Worm (Caenorhabditis elegans) whole organism, young adult: ENCODE data around the gene abcf-3.

ENCODE experiments used
- C06A6.2 ChIP-seq: fragments of 200-800 bp; sonication (Bioruptor generic); conservative IDR thresholded peaks from 2 replicates; pipeline ENCODE4 v1.3.6; 2022; ENCODE audit warnings: missing genetic modification characterization, missing compliant biosample characterization
- C17E4.6 ChIP-seq: fragments of 200-800 bp; sonication (Bioruptor generic); IDR thresholded peaks from 2 replicates; pipeline ENCODE4 v1.3.6; 2022; ENCODE audit warnings: missing genetic modification reagents, missing genetic modification characterization, missing compliant biosample characterization
- F23B12.7 ChIP-seq: sonication (generic microtip); optimal IDR thresholded peaks from 2 replicates; lab custom pipeline; 2017; ENCODE audit warnings: missing genetic modification characterization, mild to moderate bottlenecking, missing compliant biosample characterization, antibody characterized with exemption, moderate library complexity; ENCODE audit not compliant: insufficient read depth
- F37B4.10 ChIP-seq: fragments of 200-800 bp; sonication (Bioruptor generic); IDR thresholded peaks from 2 replicates; pipeline ENCODE4 v1.3.6; 2022; ENCODE audit warnings: missing genetic modification characterization, missing compliant biosample characterization
- F52B5.7 ChIP-seq: sonication (generic microtip); optimal IDR thresholded peaks from 2 replicates; lab custom pipeline; 2016; ENCODE audit warnings: mild to moderate bottlenecking, missing genetic modification characterization, missing compliant biosample characterization
- K12H6.12 ChIP-seq: fragments of 200-800 bp; sonication (Bioruptor generic); optimal IDR thresholded peaks from 2 replicates; lab custom pipeline; 2018; ENCODE audit warnings: mild to moderate bottlenecking, missing genetic modification characterization, missing compliant biosample characterization
- Y53G8AR.9 ChIP-seq: fragments of 200-800 bp; sonication (Bioruptor generic); conservative IDR thresholded peaks from 2 replicates; pipeline ENCODE4 v1.3.6; 2022; ENCODE audit warnings: missing genetic modification reagents, missing genetic modification characterization, missing compliant biosample characterization
- akir-1 ChIP-seq: fragments of 200-800 bp; sonication (Bioruptor generic); optimal IDR thresholded peaks from 2 replicates; lab custom pipeline; 2018; ENCODE audit warnings: mild to moderate bottlenecking, missing genetic modification characterization, moderate library complexity, missing compliant biosample characterization
- ama-1 ChIP-seq, 3 experiments: fragments of 150-350 bp in 1 of 3; sonication (generic microtip) in 2 of 3; optimal IDR thresholded peaks; 2 replicates each; lab custom pipeline; 2014 to 2018; ENCODE audit warnings: missing biosample characterization in 2 of 3, missing genetic modification characterization in 2 of 3, missing genetic modification reagents in 2 of 3
- aptf-2 ChIP-seq: fragments of 200-800 bp; sonication (Bioruptor generic); conservative IDR thresholded peaks from 2 replicates; pipeline ENCODE4 v1.3.6; 2022; ENCODE audit warnings: missing genetic modification reagents, missing genetic modification characterization, missing compliant biosample characterization
- atf-7 ChIP-seq: sonication (generic microtip); optimal IDR thresholded peaks from 2 replicates; lab custom pipeline; 2017; ENCODE audit warnings: mild to moderate bottlenecking, missing genetic modification characterization, missing compliant biosample characterization
- attf-3 ChIP-seq: fragments of 200-800 bp; sonication (Bioruptor generic); conservative IDR thresholded peaks from 2 replicates; pipeline ENCODE4 v1.3.6; 2022; ENCODE audit warnings: missing genetic modification reagents, missing genetic modification characterization, missing compliant biosample characterization
- attf-6 ChIP-seq: fragments of 200-800 bp; sonication (Bioruptor generic); IDR thresholded peaks from 2 replicates; pipeline ENCODE4 v1.3.6; 2022; ENCODE audit warnings: missing genetic modification reagents, missing genetic modification characterization, missing compliant biosample characterization
- ccch-3 ChIP-seq: fragments of 200-800 bp; sonication (Bioruptor generic); optimal IDR thresholded peaks from 2 replicates; lab custom pipeline; 2018; ENCODE audit warnings: mild to moderate bottlenecking, missing genetic modification characterization, missing compliant biosample characterization
- cebp-2 ChIP-seq: fragments of 200-800 bp; sonication (Bioruptor generic); IDR thresholded peaks from 2 replicates; pipeline ENCODE4 v1.3.6; 2022; ENCODE audit warnings: missing genetic modification characterization, missing compliant biosample characterization
- ceh-58 ChIP-seq: fragments of 200-800 bp; sonication (Bioruptor generic); IDR thresholded peaks from 2 replicates; pipeline ENCODE4 v1.3.6; 2022; ENCODE audit warnings: missing genetic modification characterization, missing compliant biosample characterization
- ceh-79 ChIP-seq: sonication (generic microtip); optimal IDR thresholded peaks from 2 replicates; lab custom pipeline; 2017; ENCODE audit warnings: mild to moderate bottlenecking, missing genetic modification characterization, missing compliant biosample characterization
- dpff-1 ChIP-seq: sonication (generic microtip); optimal IDR thresholded peaks from 2 replicates; lab custom pipeline; 2017; ENCODE audit warnings: mild to moderate bottlenecking, missing genetic modification characterization, missing compliant biosample characterization
- egrh-3 ChIP-seq: fragments of 200-800 bp; sonication (Bioruptor generic); IDR thresholded peaks from 2 replicates; pipeline ENCODE4 v1.3.6; 2022; ENCODE audit warnings: missing genetic modification reagents, missing genetic modification characterization, missing compliant biosample characterization
- lin-26 ChIP-seq: fragments of 200-800 bp; sonication (Bioruptor generic); IDR thresholded peaks from 2 replicates; pipeline ENCODE4 v1.3.6; 2022; ENCODE audit warnings: missing genetic modification reagents, missing genetic modification characterization, missing compliant biosample characterization
- lir-1 ChIP-seq: fragments of 200-800 bp; sonication (Bioruptor generic); conservative IDR thresholded peaks from 2 replicates; pipeline ENCODE4 v1.3.6; 2022; ENCODE audit warnings: missing genetic modification reagents, missing genetic modification characterization, missing compliant biosample characterization
- lsl-1 ChIP-seq: fragments of 200-800 bp; sonication (Bioruptor generic); optimal IDR thresholded peaks from 2 replicates; lab custom pipeline; 2018; ENCODE audit warnings: mild to moderate bottlenecking, missing genetic modification characterization, moderate library complexity, missing compliant biosample characterization
- mcd-1 ChIP-seq: fragments of 200-800 bp; sonication (Bioruptor generic); IDR thresholded peaks from 2 replicates; pipeline ENCODE4 v1.3.6; 2022; ENCODE audit warnings: missing genetic modification reagents, missing genetic modification characterization, missing compliant biosample characterization
- mel-28 ChIP-seq: sonication (generic microtip); optimal IDR thresholded peaks from 2 replicates; lab custom pipeline; 2016; ENCODE audit warnings: borderline replicate concordance, mild to moderate bottlenecking, missing genetic modification characterization, missing compliant biosample characterization
- nfya-2 ChIP-seq: fragments of 200-800 bp; sonication (Bioruptor generic); IDR thresholded peaks from 2 replicates; pipeline ENCODE4 v1.3.6; 2022; ENCODE audit warnings: missing genetic modification reagents, missing genetic modification characterization, missing compliant biosample characterization
- nhr-120 ChIP-seq: fragments of 200-800 bp; sonication (Bioruptor generic); IDR thresholded peaks from 2 replicates; pipeline ENCODE4 v1.3.6; 2022; ENCODE audit warnings: missing genetic modification characterization, missing compliant biosample characterization
- nhr-27 ChIP-seq: fragments of 200-800 bp; sonication (Bioruptor generic); optimal IDR thresholded peaks from 2 replicates; lab custom pipeline; 2018; ENCODE audit warnings: mild to moderate bottlenecking, missing genetic modification characterization, moderate library complexity, missing compliant biosample characterization
- nhr-90 ChIP-seq: sonication (generic microtip); optimal IDR thresholded peaks from 2 replicates; lab custom pipeline; 2016; ENCODE audit warnings: missing genotype, mild to moderate bottlenecking, missing genetic modification characterization, missing compliant biosample characterization
- rcor-1 ChIP-seq: fragments of 200-800 bp; sonication (Bioruptor generic); IDR thresholded peaks from 2 replicates; pipeline ENCODE4 v1.3.6; 2022; ENCODE audit warnings: missing genetic modification reagents, missing genetic modification characterization, missing compliant biosample characterization
- repo-1 ChIP-seq: sonication (generic microtip); optimal IDR thresholded peaks from 2 replicates; lab custom pipeline; 2017; ENCODE audit warnings: mild to moderate bottlenecking, missing genetic modification characterization, missing compliant biosample characterization
- sdz-38 ChIP-seq: sonication (generic microtip); optimal IDR thresholded peaks from 2 replicates; lab custom pipeline; 2016; ENCODE audit warnings: missing genotype, missing genetic modification characterization, missing compliant biosample characterization
- sea-2 ChIP-seq: fragments of 200-800 bp; sonication (Bioruptor generic); IDR thresholded peaks from 2 replicates; pipeline ENCODE4 v1.3.6; 2022; ENCODE audit warnings: missing genetic modification characterization, missing compliant biosample characterization
- snpc-3.4 ChIP-seq: sonication (generic microtip); optimal IDR thresholded peaks from 2 replicates; lab custom pipeline; 2017; ENCODE audit warnings: missing genetic modification characterization, mild to moderate bottlenecking, missing compliant biosample characterization, antibody characterized with exemption, moderate library complexity, missing genotype, missing genetic modification reagents
- snpc-4 ChIP-seq, 5 experiments: fragments of 150-350 bp in 1 of 5; sonication (generic microtip) in 4 of 5; optimal IDR thresholded peaks; 2 replicates each; lab custom pipeline; 2014 to 2018; ENCODE audit warnings: missing genetic modification characterization in 5 of 5, missing biosample characterization in 3 of 5, antibody characterized with exemption in 2 of 5, mild to moderate bottlenecking in 2 of 5, missing compliant biosample characterization in 2 of 5, missing genotype in 2 of 5, moderate library complexity in 2 of 5, missing genetic modification reagents in 1 of 5
- tbx-9 ChIP-seq: sonication (generic microtip); optimal IDR thresholded peaks from 2 replicates; lab custom pipeline; 2016; ENCODE audit warnings: borderline replicate concordance, missing genetic modification characterization, inconsistent platforms, missing compliant biosample characterization
- ztf-6 ChIP-seq: fragments of 200-800 bp; sonication (Bioruptor generic); IDR thresholded peaks from 2 replicates; pipeline ENCODE4 v1.3.6; 2022; ENCODE audit warnings: missing genetic modification reagents, missing genetic modification characterization, missing compliant biosample characterization

abcf-3 gene

ce11 chrIII:6152078-6152477 is 21.1 kb upstream of the abcf-3 start:
- peak; percentile 73 for TF ChIP-seq attf-3 (GFP tag; lab: Robert Waterston, UW)
- TF ChIP-seq, all 124 proteins: peak for 1; not testable (repeated sequence) for 123

- TF ChIP-seq mcd-1 (GFP tag; lab: Robert Waterston, UW) = peak; percentile 25; the same call in 1 of the 2 replicates
- peak; percentile 83 for TF ChIP-seq egrh-3
- TF ChIP-seq C17E4.6 (GFP tag; lab: Robert Waterston, UW) = peak; percentile 31; the same call in 1 of the 2 replicates
Observed at ce11 chrIII:6153112-6153511, 20.1 kb upstream of the abcf-3 start.

- TF ChIP-seq rcor-1 (GFP tag; lab: Robert Waterston, UW) = no peak
- TF ChIP-seq lir-1 (GFP tag; lab: Robert Waterston, UW) = no peak
- no peak for TF ChIP-seq ceh-58 (GFP tag; lab: Robert Waterston, UW)
- no peak for TF ChIP-seq F23B12.7 (tag; lab: Kevin White, UChicago)
- TF ChIP-seq akir-1 = no peak
- no peak for TF ChIP-seq snpc-4 (GFP tag; optimal IDR thresholded peaks at IDR 0.05; lab: Kevin White, UChicago)
- no peak for TF ChIP-seq snpc-4 (tag; optimal IDR thresholded peaks at IDR 0.05; lab: Kevin White, UChicago)
- no peak for TF ChIP-seq nhr-120 (GFP tag; lab: Robert Waterston, UW)
- TF ChIP-seq dpff-1 (tag; lab: Kevin White, UChicago) = no peak
- TF ChIP-seq lsl-1 (GFP tag; lab: Kevin White, UChicago) = no peak
- TF ChIP-seq ztf-6 (GFP tag; lab: Robert Waterston, UW) = no peak
- TF ChIP-seq aptf-2 (GFP tag; lab: Robert Waterston, UW) = no peak
- TF ChIP-seq atf-7 (tag; lab: Kevin White, UChicago) = no peak
- TF ChIP-seq mel-28 (tag; lab: Kevin White, UChicago) = no peak
- TF ChIP-seq K12H6.12 (tag; lab: Kevin White, UChicago) = no peak
- TF ChIP-seq sdz-38 (tag; lab: Kevin White, UChicago) = no peak
- no peak for TF ChIP-seq attf-6
- TF ChIP-seq C06A6.2 (GFP tag; lab: Robert Waterston, UW) = no peak
- no peak for TF ChIP-seq Y53G8AR.9 (GFP tag; lab: Robert Waterston, UW)
- no peak for TF ChIP-seq ama-1 (optimal IDR thresholded peaks at IDR 0.05; lab: Kevin White, UChicago)
- TF ChIP-seq ama-1 (GFP tag; optimal IDR thresholded peaks at IDR 0.05; lab: Kevin White, UChicago) = no peak
- TF ChIP-seq F37B4.10 (GFP tag; lab: Robert Waterston, UW) = no peak
Observed at ce11 chrIII:6154586-6154985, 18.6 kb upstream of the abcf-3 start.

ce11 chrIII:6155787-6156186 is 17.4 kb upstream of the abcf-3 start:
- TF ChIP-seq nhr-27 (no peak), ceh-79 (tag; lab: Kevin White, UChicago) (no peak), nhr-120 (GFP tag; lab: Robert Waterston, UW) (no peak), ccch-3 (GFP tag; lab: Kevin White, UChicago) (no peak), nfya-2 (GFP tag; lab: Robert Waterston, UW) (no peak), cebp-2 (GFP tag; lab: Robert Waterston, UW) (no peak), repo-1 (no peak), sea-2 (GFP tag; lab: Robert Waterston, UW) (no peak), lin-26 (GFP tag; lab: Robert Waterston, UW) (no peak), tbx-9 (tag; lab: Kevin White, UChicago) (no peak), F52B5.7 (tag; lab: Kevin White, UChicago) (no peak), snpc-3.4 (tag; lab: Kevin White, UChicago) (no peak), nhr-90 (tag; lab: Kevin White, UChicago) (no peak)
- TF ChIP-seq, all 124 proteins: peak for 0
